Worm (Caenorhabditis elegans) whole organism, L1 larva: ENCODE measurements around the gene B0334.20.

Source experiments
- F16B12.6 ChIP-seq: fragments of 150-350 bp; optimal IDR thresholded peaks from 2 replicates; lab custom pipeline; 2014; ENCODE audit warnings: missing biosample characterization, missing genetic modification characterization
- Y116A8C.19 ChIP-seq: sonication (generic microtip); optimal IDR thresholded peaks from 2 replicates; lab custom pipeline; 2016; ENCODE audit warnings: missing compliant biosample characterization, missing genetic modification characterization, borderline replicate concordance
- aha-1 ChIP-seq: fragments of 150-350 bp; optimal IDR thresholded peaks from 2 replicates; lab custom pipeline; 2014; ENCODE audit warnings: missing biosample characterization, missing genetic modification characterization
- blmp-1 ChIP-seq: fragments of 150-350 bp; optimal IDR thresholded peaks from 2 replicates; lab custom pipeline; 2014; ENCODE audit warnings: missing biosample characterization, missing genetic modification characterization
- ceh-8 ChIP-seq: fragments of 200-800 bp; sonication (Bioruptor generic); optimal IDR thresholded peaks from 2 replicates; lab custom pipeline; 2018; ENCODE audit warnings: mild to moderate bottlenecking, missing genetic modification characterization, moderate library complexity, missing compliant biosample characterization
- ceh-82 ChIP-seq, 3 experiments: fragments of 150-350 bp in 1 of 3; sonication (generic microtip) in 2 of 3; optimal IDR thresholded peaks; 2 replicates each; lab custom pipeline; 2014 to 2017; ENCODE audit warnings: missing biosample characterization in 3 of 3, missing genetic modification characterization in 3 of 3
- ceh-88 ChIP-seq: fragments of 200-800 bp; sonication (Bioruptor generic); IDR thresholded peaks from 2 replicates; pipeline ENCODE4 v1.3.6; 2022; ENCODE audit warnings: missing genetic modification characterization, missing compliant biosample characterization
- efl-1 ChIP-seq, 4 experiments: fragments of 150-350 bp; optimal IDR thresholded peaks in 3 of 4; peaks in 1 of 4; 1 replicate in 1 of 4; 2 replicates in 3 of 4; lab custom pipeline; 2014; ENCODE audit warnings: missing biosample characterization in 2 of 4, missing genetic modification characterization in 2 of 4, missing genetic modification reagents in 2 of 4
- efl-3 ChIP-seq: fragments of 200-800 bp; sonication (Bioruptor generic); optimal IDR thresholded peaks from 2 replicates; lab custom pipeline; 2018; ENCODE audit warnings: mild to moderate bottlenecking, missing genetic modification characterization, missing compliant biosample characterization
- elt-2 ChIP-seq: sonication (generic microtip); optimal IDR thresholded peaks from 2 replicates; lab custom pipeline; 2016; ENCODE audit warnings: missing genetic modification characterization, mild to moderate bottlenecking, inconsistent platforms, missing compliant biosample characterization, missing genetic modification reagents
- elt-3 ChIP-seq, 6 experiments: fragments of 150-350 bp in 1 of 6; sonication (generic microtip); optimal IDR thresholded peaks; 2 replicates each; lab custom pipeline; 2017 to 2018; ENCODE audit warnings: missing biosample characterization in 6 of 6, missing genetic modification characterization in 6 of 6, inconsistent platforms in 1 of 6
- fkh-10 ChIP-seq: sonication (generic microtip); optimal IDR thresholded peaks from 2 replicates; lab custom pipeline; 2017; ENCODE audit warnings: missing biosample characterization, missing genetic modification reagents, missing genetic modification characterization
- fkh-8 ChIP-seq: sonication (generic microtip); optimal IDR thresholded peaks from 2 replicates; lab custom pipeline; 2016; ENCODE audit warnings: mild to moderate bottlenecking, missing genetic modification characterization, missing compliant biosample characterization
- fos-1 ChIP-seq: fragments of 150-350 bp; optimal IDR thresholded peaks from 2 replicates; lab custom pipeline; 2014; ENCODE audit warnings: missing biosample characterization, missing genetic modification characterization
- grh-1 ChIP-seq: fragments of 200-800 bp; sonication (Bioruptor generic); IDR thresholded peaks from 2 replicates; pipeline ENCODE4 v1.3.6; 2022; ENCODE audit warnings: missing genetic modification reagents, missing genetic modification characterization, missing compliant biosample characterization
- hlh-4 ChIP-seq: sonication (generic microtip); optimal IDR thresholded peaks from 2 replicates; lab custom pipeline; 2016; ENCODE audit warnings: mild to moderate bottlenecking, missing genetic modification characterization, missing compliant biosample characterization
- hpl-2 ChIP-seq: fragments of 150-350 bp; optimal IDR thresholded peaks from 2 replicates; lab custom pipeline; 2014; ENCODE audit warnings: missing biosample characterization, missing genetic modification reagents, missing genetic modification characterization
- isw-1 ChIP-seq: fragments of 200-800 bp; sonication (Bioruptor generic); IDR thresholded peaks from 2 replicates; pipeline ENCODE4 v1.3.6; 2022; ENCODE audit warnings: missing genetic modification characterization, missing compliant biosample characterization
- lin-15B ChIP-seq: fragments of 150-350 bp; sonication (generic microtip); optimal IDR thresholded peaks from 3 replicates; lab custom pipeline; 2014; ENCODE audit warnings: missing biosample characterization, missing genetic modification characterization
- lin-35 ChIP-seq, 2 experiments: fragments of 150-350 bp; optimal IDR thresholded peaks; 2 replicates each; lab custom pipeline; 2014; ENCODE audit warnings: missing biosample characterization in 2 of 2, missing genetic modification characterization in 2 of 2, missing genetic modification reagents in 2 of 2
- lin-39 ChIP-seq: fragments of 150-350 bp; optimal IDR thresholded peaks from 2 replicates; lab custom pipeline; 2014; ENCODE audit warnings: missing biosample characterization, missing genetic modification reagents, missing genetic modification characterization
- lsy-2 ChIP-seq, 2 experiments: fragments of 150-350 bp; optimal IDR thresholded peaks; 2 replicates each; lab custom pipeline; 2014; ENCODE audit warnings: missing biosample characterization in 2 of 2, missing genetic modification characterization in 2 of 2
- mab-9 ChIP-seq: fragments of 200-800 bp; sonication (Bioruptor generic); IDR thresholded peaks from 2 replicates; pipeline ENCODE4 v1.3.6; 2022; ENCODE audit warnings: missing genetic modification reagents, missing genetic modification characterization, missing compliant biosample characterization
- mdl-1 ChIP-seq, 2 experiments: fragments of 150-350 bp; optimal IDR thresholded peaks; 2 replicates each; lab custom pipeline; 2014 to 2017; ENCODE audit warnings: missing biosample characterization in 2 of 2, missing genetic modification characterization in 2 of 2, inconsistent platforms in 1 of 2
- mep-1 ChIP-seq: fragments of 150-350 bp; optimal IDR thresholded peaks from 2 replicates; lab custom pipeline; 2014; ENCODE audit warnings: missing biosample characterization, missing genetic modification characterization
- nhr-11 ChIP-seq: fragments of 150-350 bp; optimal IDR thresholded peaks from 2 replicates; lab custom pipeline; 2014; ENCODE audit warnings: missing biosample characterization, missing genetic modification characterization
- nhr-20 ChIP-seq: sonication (generic microtip); optimal IDR thresholded peaks from 2 replicates; lab custom pipeline; 2016; ENCODE audit warnings: mild to moderate bottlenecking, missing genetic modification characterization, missing compliant biosample characterization
- nhr-237 ChIP-seq: fragments of 150-350 bp; optimal IDR thresholded peaks from 2 replicates; lab custom pipeline; 2014; ENCODE audit warnings: missing biosample characterization, missing genetic modification characterization
- nhr-47 ChIP-seq: sonication (generic microtip); optimal IDR thresholded peaks from 2 replicates; lab custom pipeline; 2016; ENCODE audit warnings: mild to moderate bottlenecking, missing genetic modification characterization, moderate library complexity, missing compliant biosample characterization
- nhr-71 ChIP-seq: sonication (generic microtip); optimal IDR thresholded peaks from 2 replicates; lab custom pipeline; 2016; ENCODE audit warnings: mild to moderate bottlenecking, missing genetic modification characterization, moderate library complexity, missing compliant biosample characterization
- nhr-77 ChIP-seq: fragments of 150-350 bp; optimal IDR thresholded peaks from 2 replicates; lab custom pipeline; 2014; ENCODE audit warnings: missing biosample characterization, missing genetic modification characterization
- nhr-85 ChIP-seq: sonication (generic microtip); peaks from one replicate; lab custom pipeline; 2016; ENCODE audit warnings: missing genetic modification characterization, inconsistent platforms, missing compliant biosample characterization
- nhr-90 ChIP-seq: sonication (generic microtip); optimal IDR thresholded peaks from 2 replicates; lab custom pipeline; 2016; ENCODE audit warnings: mild to moderate bottlenecking, missing genetic modification characterization, missing compliant biosample characterization; ENCODE audit not compliant: poor library complexity
- snu-23 ChIP-seq: sonication (generic microtip); optimal IDR thresholded peaks from 2 replicates; lab custom pipeline; 2016; ENCODE audit warnings: missing genetic modification characterization, missing compliant biosample characterization
- sptf-1 ChIP-seq: fragments of 150-350 bp; optimal IDR thresholded peaks from 2 replicates; lab custom pipeline; 2014; ENCODE audit warnings: missing biosample characterization, missing genetic modification characterization
- tbx-2 ChIP-seq: sonication (generic microtip); optimal IDR thresholded peaks from 2 replicates; lab custom pipeline; 2016; ENCODE audit warnings: missing genetic modification characterization, missing compliant biosample characterization
- tlp-1 ChIP-seq: fragments of 150-350 bp; optimal IDR thresholded peaks from 2 replicates; lab custom pipeline; 2014; ENCODE audit warnings: missing biosample characterization, missing genetic modification characterization
- vab-15 ChIP-seq: sonication (generic microtip); optimal IDR thresholded peaks from 2 replicates; lab custom pipeline; 2017; ENCODE audit warnings: missing genotype, mild to moderate bottlenecking, missing genetic modification characterization, missing compliant biosample characterization
- ztf-4 ChIP-seq: fragments of 150-350 bp; optimal IDR thresholded peaks from 2 replicates; lab custom pipeline; 2014; ENCODE audit warnings: missing biosample characterization, missing genetic modification characterization

B0334.20 gene

ce11 chrII:11538741-11539140, 38.5 kb upstream of the B0334.20 start, which contains the start of gene Y62F5A.9:
Gene Y62F5A.9 (minus strand): TSS chrII:11538841.
- no peak for TF ChIP-seq fos-1
- no peak for TF ChIP-seq tlp-1
- TF ChIP-seq aha-1: no peak
- TF ChIP-seq efl-1 (optimal IDR thresholded peaks at IDR 0.05; lab: Kevin White, UChicago): no peak
- TF ChIP-seq efl-1 (GFP tag; optimal IDR thresholded peaks at IDR 0.05 in 1 of 2; lab: Kevin White, UChicago): peak in 1 of 2 experiments; percentile 45
- no peak for TF ChIP-seq nhr-90
- TF ChIP-seq snu-23: peak; percentile 9
- no peak for TF ChIP-seq sptf-1 (tag; lab: Kevin White, UChicago)
- no peak for TF ChIP-seq ceh-88 (GFP tag; lab: Robert Waterston, UW)

ce11 chrII:11537606-11538016, 37.4 kb upstream of the B0334.20 start:
- TF ChIP-seq lin-35 (GFP tag; optimal IDR thresholded peaks at IDR 0.05; lab: Kevin White, UChicago) (no peak), mab-9 (no peak), nhr-85 (tag; lab: Kevin White, UChicago) (no peak)

- TF ChIP-seq mep-1 (no peak), blmp-1 (tag; lab: Kevin White, UChicago) (peak; percentile 28)
Measured at ce11 chrII:11537115-11537514, 36.9 kb upstream of the B0334.20 start.

- TF ChIP-seq efl-1 (optimal IDR thresholded peaks at IDR 0.05; lab: Kevin White, UChicago) (no peak), efl-1 (GFP tag; optimal IDR thresholded peaks at IDR 0.05 in 1 of 2; lab: Kevin White, UChicago) (no peak), nhr-20 (tag; lab: Kevin White, UChicago) (no peak), Y116A8C.19 (tag; lab: Kevin White, UChicago) (no peak), nhr-77 (tag; lab: Kevin White, UChicago) (no peak), tlp-1 (no peak), ceh-82 (tag; optimal IDR thresholded peaks at IDR 0.05; lab: Kevin White, UChicago) (no peak), nhr-237 (no peak), F16B12.6 (tag; lab: Kevin White, UChicago) (no peak), efl-3 (no peak)
Measured at ce11 chrII:11536505-11536904, 36.2 kb upstream of the B0334.20 start.

ce11 chrII:11535924-11536323, 35.7 kb upstream of the B0334.20 start:
- TF ChIP-seq efl-1 (optimal IDR thresholded peaks at IDR 0.05; lab: Kevin White, UChicago) (no peak), efl-1 (GFP tag; optimal IDR thresholded peaks at IDR 0.05 in 1 of 2; lab: Kevin White, UChicago) (peak in 1 of 2 experiments; percentile 82), lsy-2 (tag; optimal IDR thresholded peaks at IDR 0.05; lab: Kevin White, UChicago) (no peak)

- no peak for TF ChIP-seq lin-15B (tag; lab: Kevin White, UChicago)
- no peak for TF ChIP-seq ztf-4
- no peak for TF ChIP-seq tlp-1
- TF ChIP-seq mdl-1 (tag; optimal IDR thresholded peaks at IDR 0.05; lab: Kevin White, UChicago): no peak
- TF ChIP-seq elt-2 (tag; lab: Kevin White, UChicago): no peak
- no peak for TF ChIP-seq vab-15 (tag; lab: Kevin White, UChicago)
- no peak for TF ChIP-seq lin-39 (tag; lab: Kevin White, UChicago)
- no peak for TF ChIP-seq efl-3
- no peak for TF ChIP-seq grh-1 (GFP tag; lab: Robert Waterston, UW)
- TF ChIP-seq hpl-2 (GFP tag; lab: Kevin White, UChicago): no peak
Measured at ce11 chrII:11535429-11535828, 35.2 kb upstream of the B0334.20 start.

- TF ChIP-seq nhr-11 (tag; lab: Kevin White, UChicago) (peak; percentile 11), mdl-1 (tag; optimal IDR thresholded peaks at IDR 0.05; lab: Kevin White, UChicago) (peak in 1 of 2 experiments; percentile 71), lin-15B (tag; lab: Kevin White, UChicago) (peak; percentile 82), fkh-10 (GFP tag; lab: Kevin White, UChicago) (peak; percentile 81), grh-1 (GFP tag; lab: Robert Waterston, UW) (peak; percentile 58), fkh-8 (tag; lab: Kevin White, UChicago) (peak; percentile 90), elt-3 (tag; optimal IDR thresholded peaks at IDR 0.05; lab: Kevin White, UChicago) (peak in 2 of 6 experiments; percentile 11 to 13), ceh-82 (tag; optimal IDR thresholded peaks at IDR 0.05; lab: Kevin White, UChicago) (peak; percentile 76 to 92 (median 80)), isw-1 (GFP tag; lab: Robert Waterston, UW) (peak; percentile 89), hlh-4 (peak; percentile 20), F16B12.6 (tag; lab: Kevin White, UChicago) (peak; percentile 32), mab-9 (peak; percentile 87), nhr-71 (tag; lab: Kevin White, UChicago) (peak; percentile 92), nhr-85 (tag; lab: Kevin White, UChicago) (peak; percentile 74), ceh-8 (GFP tag; lab: Kevin White, UChicago) (peak; percentile 57), tbx-2 (tag; lab: Kevin White, UChicago) (peak; percentile 82), nhr-47 (tag; lab: Kevin White, UChicago) (peak; percentile 92)
Measured at ce11 chrII:11534429-11535099, 34.3 kb upstream of the B0334.20 start, which contains the start of gene Y62F5A.12. Gene Y62F5A.12 (minus strand): TSS chrII:11534479.
